Worm (Caenorhabditis elegans) whole organism, mixed stage, embryonic: ENCODE measurements around the gene F43B10.1.
A peak's percentile ranks its signal among the peaks of the same experiment; 100 is the strongest.

Source experiments
- ceh-43 ChIP-seq: fragments of 200-800 bp; sonication (Bioruptor generic); optimal IDR thresholded peaks from 2 replicates; lab custom pipeline; 2018; ENCODE audit warnings: mild to moderate bottlenecking, missing genetic modification characterization, moderate library complexity, missing compliant biosample characterization
- ceh-83 ChIP-seq: fragments of 200-800 bp; sonication (Bioruptor generic); optimal IDR thresholded peaks from 2 replicates; lab custom pipeline; 2018; ENCODE audit warnings: mild to moderate bottlenecking, missing genetic modification characterization, missing compliant biosample characterization
- cnd-1 ChIP-seq: fragments of 200-800 bp; sonication (Bioruptor generic); optimal IDR thresholded peaks from 2 replicates; lab custom pipeline; 2018; ENCODE audit warnings: mild to moderate bottlenecking, missing genetic modification characterization, missing compliant biosample characterization
- elt-3 ChIP-seq: fragments of 150-350 bp; optimal IDR thresholded peaks from 2 replicates; lab custom pipeline; 2014; ENCODE audit warnings: missing biosample characterization, missing genetic modification characterization
- ham-2 ChIP-seq: fragments of 200-800 bp; sonication (Bioruptor generic); optimal IDR thresholded peaks from 2 replicates; lab custom pipeline; 2018; ENCODE audit warnings: mild to moderate bottlenecking, missing genetic modification characterization, missing compliant biosample characterization
- lsy-2 ChIP-seq: fragments of 150-350 bp; optimal IDR thresholded peaks from 2 replicates; lab custom pipeline; 2014; ENCODE audit warnings: missing biosample characterization, missing genetic modification characterization
- mep-1 ChIP-seq: fragments of 150-350 bp; optimal IDR thresholded peaks from 2 replicates; lab custom pipeline; 2017; ENCODE audit warnings: missing biosample characterization, missing genetic modification reagents, missing genetic modification characterization, inconsistent platforms
- snpc-4 ChIP-seq: fragments of 150-350 bp; optimal IDR thresholded peaks from 2 replicates; lab custom pipeline; 2014; ENCODE audit warnings: missing biosample characterization, missing genetic modification characterization
- sptf-1 ChIP-seq: sonication (generic microtip); optimal IDR thresholded peaks from 2 replicates; lab custom pipeline; 2017; ENCODE audit warnings: mild to moderate bottlenecking, missing genetic modification characterization, moderate library complexity, missing compliant biosample characterization
- tbx-8 ChIP-seq: fragments of 200-800 bp; sonication (Bioruptor generic); optimal IDR thresholded peaks from 2 replicates; lab custom pipeline; 2018; ENCODE audit warnings: mild to moderate bottlenecking, missing genetic modification characterization, moderate library complexity, missing compliant biosample characterization

- TF ChIP-seq cnd-1 (tag; lab: Kevin White, UChicago) (peak; percentile 97), ceh-43 (GFP tag; lab: Kevin White, UChicago) (peak; percentile 91), sptf-1 (tag; lab: Kevin White, UChicago) (peak; percentile 97), ceh-83 (GFP tag; lab: Kevin White, UChicago) (peak; percentile 96), ham-2 (GFP tag; lab: Kevin White, UChicago) (peak; percentile 92), mep-1 (peak; percentile 94), lsy-2 (tag; lab: Kevin White, UChicago) (peak; percentile 47), snpc-4 (tag; lab: Kevin White, UChicago) (no peak), elt-3 (tag; lab: Kevin White, UChicago) (peak; percentile 67), tbx-8 (GFP tag; lab: Kevin White, UChicago) (peak; percentile 87)
These were observed 27.9 kb downstream of the F43B10.1 start for ce11 chrX:16634708-16635107.
